Fruit fly (Drosophila melanogaster) whole organism, embryonic: Measurements from ENCODE around the gene CG9222.

Source experiments
- Atf-2 ChIP-seq: fragments of 200-800 bp; sonication (Bioruptor generic); optimal IDR thresholded peaks from 2 replicates; lab custom pipeline; 2016; ENCODE audit warnings: missing biosample characterization, missing genetic modification characterization
- Atf3 ChIP-seq: fragments of 200-800 bp; sonication (Bioruptor generic); optimal IDR thresholded peaks from 3 replicates; lab custom pipeline; 2016; ENCODE audit warnings: missing biosample characterization, missing genetic modification characterization
- BtbVII ChIP-seq: fragments of 200-800 bp; sonication (Bioruptor generic); optimal IDR thresholded peaks from 3 replicates; lab custom pipeline; 2017; ENCODE audit warnings: missing biosample characterization, mild to moderate bottlenecking, missing genetic modification characterization
- CG10654 ChIP-seq: fragments of 200-800 bp; sonication (Bioruptor generic); optimal IDR thresholded peaks from 2 replicates; lab custom pipeline; 2016; ENCODE audit warnings: missing biosample characterization, missing genetic modification characterization
- CG10959 ChIP-seq: fragments of 200-800 bp; sonication (Bioruptor generic); IDR thresholded peaks from 2 replicates; pipeline ENCODE4 v1.3.6; 2022; ENCODE audit warnings: missing biosample characterization, missing genetic modification characterization
- CG11504 ChIP-seq: fragments of 200-800 bp; sonication (Bioruptor generic); optimal IDR thresholded peaks from 3 replicates; lab custom pipeline; 2019; ENCODE audit warnings: missing biosample characterization, mild to moderate bottlenecking, missing genetic modification characterization, moderate library complexity
- CG11560 ChIP-seq: fragments of 200-800 bp; sonication (Bioruptor generic); IDR thresholded peaks from 3 replicates; pipeline ENCODE4 v1.3.6; 2022; ENCODE audit warnings: missing biosample characterization, missing genetic modification characterization
- CG12155 ChIP-seq: fragments of 200-800 bp; sonication (Bioruptor generic); optimal IDR thresholded peaks from 3 replicates; lab custom pipeline; 2016; ENCODE audit warnings: missing biosample characterization, missing genetic modification characterization
- CG12299 ChIP-seq: fragments of 200-800 bp; sonication (Bioruptor generic); optimal IDR thresholded peaks from 2 replicates; lab custom pipeline; 2018; ENCODE audit warnings: missing biosample characterization, mild to moderate bottlenecking, missing genetic modification characterization
- CG13424 ChIP-seq: fragments of 200-800 bp; sonication (Bioruptor generic); optimal IDR thresholded peaks from 2 replicates; lab custom pipeline; 2019; ENCODE audit warnings: missing biosample characterization, mild to moderate bottlenecking, missing genetic modification characterization, moderate library complexity
- CG15073 ChIP-seq: fragments of 200-800 bp; sonication (Bioruptor generic); optimal IDR thresholded peaks from 2 replicates; lab custom pipeline; 2016; ENCODE audit warnings: missing biosample characterization, missing genetic modification characterization
- CG1529 ChIP-seq: fragments of 200-800 bp; sonication (Bioruptor generic); optimal IDR thresholded peaks from 3 replicates; lab custom pipeline; 2018; ENCODE audit warnings: missing biosample characterization, missing genetic modification characterization
- CG15696 ChIP-seq: fragments of 200-800 bp; sonication (Bioruptor generic); optimal IDR thresholded peaks from 2 replicates; lab custom pipeline; 2019; ENCODE audit warnings: missing biosample characterization, mild to moderate bottlenecking, missing genetic modification characterization, moderate library complexity
- CG1602 ChIP-seq: fragments of 200-800 bp; sonication (Bioruptor generic); optimal IDR thresholded peaks from 3 replicates; lab custom pipeline; 2016; ENCODE audit warnings: missing biosample characterization, missing genetic modification characterization
- CG17186 ChIP-seq: fragments of 200-800 bp; sonication (Bioruptor generic); optimal IDR thresholded peaks from 3 replicates; lab custom pipeline; 2017; ENCODE audit warnings: missing biosample characterization, missing genetic modification reagents, missing genetic modification characterization
- CG43689 ChIP-seq: fragments of 200-800 bp; sonication (Bioruptor generic); IDR thresholded peaks from 2 replicates; pipeline ENCODE4 v1.3.6; 2022; ENCODE audit warnings: missing biosample characterization, missing genetic modification characterization
- CG4707 ChIP-seq: fragments of 200-800 bp; sonication (Bioruptor generic); optimal IDR thresholded peaks from 2 replicates; lab custom pipeline; 2018; ENCODE audit warnings: missing biosample characterization, mild to moderate bottlenecking, missing genetic modification characterization, moderate library complexity
- CG5953 ChIP-seq: fragments of 200-800 bp; sonication (Bioruptor generic); IDR thresholded peaks from 2 replicates; pipeline ENCODE4 v1.3.6; 2022; ENCODE audit warnings: missing biosample characterization, missing genetic modification characterization
- CG7928 ChIP-seq: fragments of 200-800 bp; sonication (Bioruptor generic); optimal IDR thresholded peaks from 2 replicates; lab custom pipeline; 2017; ENCODE audit warnings: missing biosample characterization, mild to moderate bottlenecking, missing genetic modification characterization
- CG8359 ChIP-seq: fragments of 200-800 bp; sonication (Bioruptor generic); optimal IDR thresholded peaks from 2 replicates; lab custom pipeline; 2017; ENCODE audit warnings: missing biosample characterization, mild to moderate bottlenecking, missing genetic modification characterization, borderline replicate concordance
- D19A ChIP-seq: fragments of 200-800 bp; optimal IDR thresholded peaks from 3 replicates; lab custom pipeline; 2019; ENCODE audit warnings: missing biosample characterization, mild to moderate bottlenecking, missing genetic modification characterization, moderate library complexity
- D19B ChIP-seq: fragments of 200-800 bp; sonication (Bioruptor generic); optimal IDR thresholded peaks from 2 replicates; lab custom pipeline; 2017; ENCODE audit warnings: missing biosample characterization, mild to moderate bottlenecking, missing genetic modification characterization
- Dip2 ChIP-seq: fragments of 200-800 bp; sonication (Bioruptor generic); IDR thresholded peaks from 2 replicates; pipeline ENCODE4 v1.3.6; 2022; ENCODE audit warnings: missing biosample characterization, missing genetic modification characterization
- Dp ChIP-seq: fragments of 200-800 bp; sonication (Bioruptor generic); optimal IDR thresholded peaks from 2 replicates; lab custom pipeline; 2018; ENCODE audit warnings: missing biosample characterization, mild to moderate bottlenecking, missing genetic modification characterization, moderate library complexity
- GATAe ChIP-seq: fragments of 200-800 bp; sonication (Bioruptor generic); conservative IDR thresholded peaks from 2 replicates; pipeline ENCODE4 v1.3.6; 2022; ENCODE audit warnings: missing biosample characterization, missing genetic modification characterization
- Gug ChIP-seq: fragments of 200-800 bp; sonication (Bioruptor generic); IDR thresholded peaks from 4 replicates; pipeline ENCODE4 v1.3.6; 2022; ENCODE audit warnings: missing biosample characterization, missing genetic modification characterization
- Hsf ChIP-seq: fragments of 200-800 bp; sonication (Bioruptor generic); optimal IDR thresholded peaks from 3 replicates; lab custom pipeline; 2016; ENCODE audit warnings: missing biosample characterization, missing genetic modification characterization
- Mad ChIP-seq: fragments of 200-800 bp; sonication (Bioruptor generic); optimal IDR thresholded peaks from 2 replicates; lab custom pipeline; 2016; ENCODE audit warnings: missing biosample characterization, missing genetic modification characterization
- Max ChIP-seq: fragments of 200-800 bp; sonication (Bioruptor generic); optimal IDR thresholded peaks from 2 replicates; lab custom pipeline; 2016; ENCODE audit warnings: missing biosample characterization, mild to moderate bottlenecking, missing genetic modification characterization
- Mes4 ChIP-seq: fragments of 200-800 bp; sonication (Bioruptor generic); optimal IDR thresholded peaks from 2 replicates; lab custom pipeline; 2016; ENCODE audit warnings: missing biosample characterization, missing genetic modification characterization
- NfI ChIP-seq: fragments of 200-800 bp; sonication (Bioruptor generic); optimal IDR thresholded peaks from 3 replicates; lab custom pipeline; 2018; ENCODE audit warnings: missing biosample characterization, mild to moderate bottlenecking, missing genetic modification characterization, moderate library complexity
- Ssrp ChIP-seq: fragments of 200-800 bp; sonication (Bioruptor generic); optimal IDR thresholded peaks from 2 replicates; lab custom pipeline; 2018; ENCODE audit warnings: missing biosample characterization, mild to moderate bottlenecking, missing genetic modification characterization, moderate library complexity
- Xbp1 ChIP-seq: fragments of 200-800 bp; sonication (Bioruptor generic); optimal IDR thresholded peaks from 3 replicates; lab custom pipeline; 2016; ENCODE audit warnings: missing biosample characterization, mild to moderate bottlenecking, missing genetic modification characterization
- bigmax ChIP-seq: fragments of 200-800 bp; sonication (Bioruptor generic); optimal IDR thresholded peaks from 2 replicates; lab custom pipeline; 2018; ENCODE audit warnings: missing biosample characterization, mild to moderate bottlenecking, missing genetic modification characterization
- chn ChIP-seq: fragments of 200-800 bp; sonication (Bioruptor generic); optimal IDR thresholded peaks from 2 replicates; lab custom pipeline; 2016; ENCODE audit warnings: missing biosample characterization, missing genetic modification characterization
- cwo ChIP-seq: fragments of 200-800 bp; sonication (Bioruptor generic); optimal IDR thresholded peaks from 3 replicates; lab custom pipeline; 2017; ENCODE audit warnings: missing biosample characterization, missing genetic modification characterization, mild to moderate bottlenecking, moderate library complexity, missing genetic modification reagents
- dpn ChIP-seq, 2 experiments: fragments of 200-800 bp; sonication (Bioruptor generic); optimal IDR thresholded peaks; 3 replicates each; lab custom pipeline; 2016; ENCODE audit warnings: missing biosample characterization in 2 of 2, missing genetic modification characterization in 2 of 2
- emc ChIP-seq: fragments of 200-800 bp; sonication (Bioruptor generic); optimal IDR thresholded peaks from 2 replicates; lab custom pipeline; 2016; ENCODE audit warnings: missing biosample characterization, missing genetic modification characterization
- ems ChIP-seq: fragments of 200-800 bp; sonication (Bioruptor generic); optimal IDR thresholded peaks from 3 replicates; lab custom pipeline; 2016; ENCODE audit warnings: missing biosample characterization, missing genetic modification characterization
- ftz-f1 ChIP-seq: fragments of 200-800 bp; sonication (Bioruptor generic); optimal IDR thresholded peaks from 2 replicates; lab custom pipeline; 2016; ENCODE audit warnings: missing biosample characterization, missing genetic modification characterization
- fu2 ChIP-seq: fragments of 200-800 bp; sonication (Bioruptor generic); optimal IDR thresholded peaks from 2 replicates; lab custom pipeline; 2016; ENCODE audit warnings: missing biosample characterization, missing genetic modification characterization
- grn ChIP-seq: fragments of 200-800 bp; sonication (Bioruptor generic); optimal IDR thresholded peaks from 3 replicates; lab custom pipeline; 2017; ENCODE audit warnings: missing biosample characterization, missing genetic modification characterization
- kay ChIP-seq: fragments of 200-800 bp; sonication (Bioruptor generic); optimal IDR thresholded peaks from 2 replicates; lab custom pipeline; 2016; ENCODE audit warnings: missing biosample characterization, missing genetic modification characterization
- knrl ChIP-seq: fragments of 200-800 bp; sonication (Bioruptor generic); IDR thresholded peaks from 3 replicates; pipeline ENCODE4 v1.3.6; 2022; ENCODE audit warnings: missing biosample characterization, missing genetic modification characterization; ENCODE audit not compliant: partially characterized antibody
- org-1 ChIP-seq: fragments of 200-800 bp; sonication (Bioruptor generic); optimal IDR thresholded peaks from 2 replicates; lab custom pipeline; 2017; ENCODE audit warnings: missing biosample characterization, missing genetic modification characterization
- pfk ChIP-seq: fragments of 200-800 bp; sonication (Bioruptor generic); optimal IDR thresholded peaks from 2 replicates; lab custom pipeline; 2018; ENCODE audit warnings: missing biosample characterization, mild to moderate bottlenecking, missing genetic modification characterization, moderate library complexity
- pnt ChIP-seq: fragments of 200-800 bp; sonication (Bioruptor generic); optimal IDR thresholded peaks from 3 replicates; lab custom pipeline; 2016; ENCODE audit warnings: missing biosample characterization, missing genetic modification characterization
- schlank ChIP-seq: fragments of 200-800 bp; sonication (Bioruptor generic); optimal IDR thresholded peaks from 2 replicates; lab custom pipeline; 2018; ENCODE audit warnings: missing biosample characterization, mild to moderate bottlenecking, missing genetic modification characterization
- stc ChIP-seq: fragments of 200-800 bp; sonication (Bioruptor generic); IDR thresholded peaks from 2 replicates; pipeline ENCODE4 v1.3.6; 2022; ENCODE audit warnings: missing biosample characterization, missing genetic modification characterization
- tx ChIP-seq: fragments of 200-800 bp; sonication (Bioruptor generic); optimal IDR thresholded peaks from 2 replicates; lab custom pipeline; 2016; ENCODE audit warnings: missing biosample characterization, missing genetic modification characterization
- zfh1 ChIP-seq: fragments of 200-800 bp; sonication (Bioruptor generic); IDR thresholded peaks from 3 replicates; pipeline ENCODE4 v1.3.6; 2022; ENCODE audit warnings: missing biosample characterization, missing genetic modification characterization
- zfh2 ChIP-seq: fragments of 200-800 bp; sonication (Bioruptor generic); optimal IDR thresholded peaks from 2 replicates; lab custom pipeline; 2016; ENCODE audit warnings: missing biosample characterization, missing genetic modification characterization

CG9222 gene

dm6 chr2L:6124815-6125214 is 6.0 kb upstream of the CG9222 start, which contains the start of gene Arpc4 (continued):
- TF ChIP-seq BtbVII (GFP tag; lab: Kevin White, UChicago) (no peak), CG15073 (GFP tag; lab: Kevin White, UChicago) (no peak), CG12155 (GFP tag; lab: Kevin White, UChicago) (peak; percentile 45), CG13424 (tag; lab: Kevin White, UChicago) (peak; percentile 61), Ssrp (tag; lab: Kevin White, UChicago) (peak; percentile 41), D19B (GFP tag; lab: Kevin White, UChicago) (no peak), CG11504 (tag; lab: Kevin White, UChicago) (no peak), CG11560 (tag; lab: Robert Waterston, UW) (no peak), GATAe (GFP tag; lab: Robert Waterston, UW) (no peak), fu2 (peak; percentile 50), CG12299 (tag; lab: Kevin White, UChicago) (peak; percentile 6), zfh2 (peak; percentile 61), Mes4 (GFP tag; lab: Kevin White, UChicago) (no peak), D19A (tag; lab: Kevin White, UChicago) (peak; percentile 10), Hsf (GFP tag; lab: Kevin White, UChicago) (peak; percentile 36), CG10959 (no peak), Max (GFP tag; lab: Kevin White, UChicago) (peak; percentile 20), bigmax (GFP tag; lab: Kevin White, UChicago) (no peak), Mad (GFP tag; lab: Kevin White, UChicago) (no peak), CG7928 (GFP tag; lab: Kevin White, UChicago) (peak; percentile 71), CG5953 (GFP tag; lab: Robert Waterston, UW) (peak; percentile 69), CG15696 (tag; lab: Kevin White, UChicago) (peak; percentile 22), CG8359 (GFP tag; lab: Kevin White, UChicago) (no peak), stc (GFP tag; lab: Robert Waterston, UW) (peak; percentile 28; the same call in 1 of the 2 replicates), CG17186 (GFP tag; lab: Kevin White, UChicago) (peak; percentile 34), ftz-f1 (GFP tag; lab: Kevin White, UChicago) (no peak), pnt (GFP tag; lab: Kevin White, UChicago) (peak; percentile 38), NfI (GFP tag; lab: Kevin White, UChicago) (no peak), Dp (GFP tag; lab: Kevin White, UChicago) (peak; percentile 29), org-1 (GFP tag; lab: Kevin White, UChicago) (no peak), emc (no peak), Gug (GFP tag; lab: Robert Waterston, UW) (no peak), CG4707 (GFP tag; lab: Kevin White, UChicago) (no peak), knrl (GFP tag; lab: Robert Waterston, UW) (peak; percentile 36; the same call in 1 of the 3 replicates), Atf3 (no peak), schlank (tag; lab: Kevin White, UChicago) (no peak), Dip2 (GFP tag; lab: Robert Waterston, UW) (no peak), CG1529 (no peak), chn (peak; percentile 23), ems (peak; percentile 3), CG43689 (no peak), CG1602 (peak; percentile 53), Xbp1 (GFP tag; lab: Kevin White, UChicago) (peak; percentile 62), Atf-2 (GFP tag; lab: Kevin White, UChicago) (no peak), cwo (GFP tag; lab: Kevin White, UChicago) (no peak), CG10654 (GFP tag; lab: Kevin White, UChicago) (peak; percentile 45), pfk (GFP tag; lab: Kevin White, UChicago) (peak; percentile 93), zfh1 (GFP tag; lab: Robert Waterston, UW) (peak; percentile 80), tx (peak; percentile 42), grn (no peak), dpn (GFP tag; optimal IDR thresholded peaks at IDR 0.05; lab: Kevin White, UChicago) (peak; percentile 37 to 58), kay (GFP tag; lab: Kevin White, UChicago) (peak; percentile 57)
